Worm (Caenorhabditis elegans): ENCODE data around the gene ZK105.5.

DNA sequence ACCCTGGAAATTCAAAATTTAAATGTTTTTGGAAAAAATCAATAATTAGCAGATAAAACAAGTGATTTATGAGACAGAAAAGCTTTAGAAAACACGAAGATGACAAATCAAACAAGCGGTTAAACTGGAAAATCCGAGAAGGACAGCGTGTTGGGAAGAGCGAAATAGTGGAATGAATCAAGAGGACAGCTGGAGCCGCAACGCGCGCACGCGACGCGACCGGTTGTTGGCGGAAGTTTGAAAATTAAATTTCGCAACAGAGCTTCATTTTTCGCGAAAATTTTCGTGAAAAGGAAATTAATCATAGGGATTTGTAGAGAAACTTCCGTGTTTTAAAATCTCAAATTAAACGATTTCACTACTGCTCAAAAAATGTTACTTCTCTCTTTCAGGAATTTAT lies 17.4 kb upstream of the ZK105.5 start, which contains the start of gene clic-1:
- TF ChIP-seq ama-1 (optimal IDR thresholded peaks at IDR 0.05) = no peak
- TF ChIP-seq ama-1 (GFP tag; optimal IDR thresholded peaks at IDR 0.05) = no peak
- no peak for TF ChIP-seq snpc-1.1 (tag; optimal IDR thresholded peaks at IDR 0.05; ENCODE audit: insufficient read depth)
- no peak for TF ChIP-seq ztf-28 (GFP tag; IDR thresholded peaks at IDR 0.05)
- no peak for TF ChIP-seq ztf-3 (GFP tag; optimal IDR thresholded peaks at IDR 0.05)
- no peak for TF ChIP-seq him-1 (tag; optimal IDR thresholded peaks at IDR 0.05)
- no peak for TF ChIP-seq Y67H2A.10 (GFP tag; conservative IDR thresholded peaks at IDR 0.05)
- no peak for TF ChIP-seq repo-1 (tag; optimal IDR thresholded peaks at IDR 0.05)
- peak; percentile 62 for TF ChIP-seq dpl-1 (GFP tag; optimal IDR thresholded peaks at IDR 0.05)
- no peak for TF ChIP-seq athp-1 (tag; optimal IDR thresholded peaks at IDR 0.05)
- TF ChIP-seq ztf-25 (GFP tag; IDR thresholded peaks at IDR 0.05) = no peak
- no peak for TF ChIP-seq pha-4 (tag; optimal IDR thresholded peaks at IDR 0.05)
- no peak for TF ChIP-seq B0336.3 (GFP tag; IDR thresholded peaks at IDR 0.05)
- no peak for TF ChIP-seq B0035.1 (tag; optimal IDR thresholded peaks at IDR 0.05)

Measured in whole organism, young adult.